Worm (Caenorhabditis elegans): Measurements from ENCODE around the gene dnj-9.

Gene dnj-9

ce11 chrII:4885976-4886375 lies 34.1 kb downstream of the dnj-9 start, which contains the start of gene R05F9.7:
TSS of gene R05F9.7 (plus strand) at chrII:4886276.
- TF ChIP-seq nhr-12 (tag; optimal IDR thresholded peaks at IDR 0.05), result no peak
- no peak for TF ChIP-seq nhr-76 (tag; optimal IDR thresholded peaks at IDR 0.05)
- no peak for TF ChIP-seq elt-3 (tag; optimal IDR thresholded peaks at IDR 0.05)
- TF ChIP-seq unc-39 (tag; optimal IDR thresholded peaks at IDR 0.05), result no peak
- no peak for TF ChIP-seq flh-1 (GFP tag; optimal IDR thresholded peaks at IDR 0.05)
- TF ChIP-seq nhr-28 (tag; optimal IDR thresholded peaks at IDR 0.05), result no peak
- no peak for TF ChIP-seq elt-1 (tag; optimal IDR thresholded peaks at IDR 0.05; ENCODE audit: borderline replicate concordance, insufficient read depth)
- TF ChIP-seq nhr-237 (tag; optimal IDR thresholded peaks at IDR 0.05), result no peak
- no peak for TF ChIP-seq zip-8 (tag; optimal IDR thresholded peaks at IDR 0.05)
- TF ChIP-seq mab-5 (tag; optimal IDR thresholded peaks at IDR 0.05), result no peak
- TF ChIP-seq nhr-2 (tag; optimal IDR thresholded peaks at IDR 0.05), result no peak
- TF ChIP-seq M03D4.4 (tag; optimal IDR thresholded peaks at IDR 0.05), result no peak
- TF ChIP-seq unc-62 (GFP tag; optimal IDR thresholded peaks at IDR 0.05), result no peak
- no peak for TF ChIP-seq mls-2 (tag; optimal IDR thresholded peaks at IDR 0.05)
- TF ChIP-seq mep-1 (tag; optimal IDR thresholded peaks at IDR 0.05), result no peak
- TF ChIP-seq cnd-1 (tag; optimal IDR thresholded peaks at IDR 0.05), result no peak
- no peak for TF ChIP-seq ces-1 (GFP tag; optimal IDR thresholded peaks at IDR 0.05)

- no peak for TF ChIP-seq pha-4 (tag; optimal IDR thresholded peaks at IDR 0.05)
- TF ChIP-seq hlh-1 (tag; optimal IDR thresholded peaks at IDR 0.05), result peak; percentile 57
- TF ChIP-seq sptf-1 (tag; optimal IDR thresholded peaks at IDR 0.05), result no peak
- no peak for TF ChIP-seq nhr-2 (tag; optimal IDR thresholded peaks at IDR 0.05)
- peak; percentile 34 for TF ChIP-seq unc-120 (tag; optimal IDR thresholded peaks at IDR 0.05; ENCODE audit: poor library complexity, severe bottlenecking)
- no peak for TF ChIP-seq sem-2 (GFP tag; optimal IDR thresholded peaks at IDR 0.05)
- no peak for TF ChIP-seq ceh-43 (GFP tag; optimal IDR thresholded peaks at IDR 0.05)
These were observed 37.0 kb downstream of the dnj-9 start, which contains the start of gene pgm-1 for ce11 chrII:4888527-4889487. TSS of gene pgm-1 (plus strand) at chrII:4889437.

- TF ChIP-seq elt-1 (tag; optimal IDR thresholded peaks at IDR 0.05; ENCODE audit: borderline replicate concordance, insufficient read depth), result no peak
- TF ChIP-seq unc-120 (tag; optimal IDR thresholded peaks at IDR 0.05; ENCODE audit: poor library complexity, severe bottlenecking), result no peak
- TF ChIP-seq ham-2 (GFP tag; optimal IDR thresholded peaks at IDR 0.05), result no peak
- TF ChIP-seq nhr-12 (tag; optimal IDR thresholded peaks at IDR 0.05), result no peak
- no peak for TF ChIP-seq tbx-8 (GFP tag; optimal IDR thresholded peaks at IDR 0.05)
- no peak for TF ChIP-seq lin-32 (GFP tag; optimal IDR thresholded peaks at IDR 0.05)
- no peak for TF ChIP-seq ceh-43 (GFP tag; optimal IDR thresholded peaks at IDR 0.05)
- TF ChIP-seq sptf-1 (tag; optimal IDR thresholded peaks at IDR 0.05), result no peak
- no peak for TF ChIP-seq ceh-39 (tag; optimal IDR thresholded peaks at IDR 0.05)
- no peak for TF ChIP-seq lsy-2 (tag; optimal IDR thresholded peaks at IDR 0.05)
These were observed 39.3 kb downstream of the dnj-9 start, which contains the start of gene gst-9 for ce11 chrII:4891012-4891775. TSS of gene gst-9 (plus strand) at chrII:4891585.

- no peak for TF ChIP-seq bed-3 (GFP tag; optimal IDR thresholded peaks at IDR 0.05)
- TF ChIP-seq nhr-2 (tag; optimal IDR thresholded peaks at IDR 0.05), result no peak
- no peak for TF ChIP-seq M03D4.4 (tag; optimal IDR thresholded peaks at IDR 0.05)
- no peak for TF ChIP-seq ztf-11 (tag; optimal IDR thresholded peaks at IDR 0.05)
- no peak for TF ChIP-seq mep-1 (tag; optimal IDR thresholded peaks at IDR 0.05)
- TF ChIP-seq sem-2 (GFP tag; optimal IDR thresholded peaks at IDR 0.05), result no peak
- no peak for TF ChIP-seq lin-13 (tag; optimal IDR thresholded peaks at IDR 0.05)
These were observed 40.7 kb downstream of the dnj-9 start, which contains the start of gene msp-33 for ce11 chrII:4892594-4892993. TSS of gene msp-33 (minus strand) at chrII:4892694.
